Fruit fly (Drosophila melanogaster): ENCODE measurements around the gene CG10097.

Gene CG10097

DNA sequence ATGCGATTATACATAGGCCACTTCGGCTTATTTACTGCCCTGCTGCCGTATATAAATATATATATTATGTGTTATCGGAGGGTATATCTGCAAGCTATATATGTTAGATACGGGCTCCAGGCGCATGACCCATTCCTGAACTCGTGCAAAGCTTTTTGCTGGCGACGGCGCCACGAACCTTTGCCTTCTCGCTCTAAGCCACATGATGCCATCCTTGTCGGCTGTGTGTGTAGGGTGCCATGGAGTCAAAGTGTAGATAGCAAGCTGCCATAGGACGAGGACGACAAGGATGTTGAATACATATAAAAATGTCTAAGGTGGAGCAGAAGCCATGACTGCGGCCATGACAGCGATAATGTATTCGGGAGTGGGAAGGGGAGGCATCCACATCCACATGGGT is 48.1 kb downstream of the CG10097 start:
- TF ChIP-seq acj6 (GFP tag; optimal IDR thresholded peaks at IDR 0.05), result no peak
- TF ChIP-seq svp (GFP tag), result peak; percentile 28

DNA sequence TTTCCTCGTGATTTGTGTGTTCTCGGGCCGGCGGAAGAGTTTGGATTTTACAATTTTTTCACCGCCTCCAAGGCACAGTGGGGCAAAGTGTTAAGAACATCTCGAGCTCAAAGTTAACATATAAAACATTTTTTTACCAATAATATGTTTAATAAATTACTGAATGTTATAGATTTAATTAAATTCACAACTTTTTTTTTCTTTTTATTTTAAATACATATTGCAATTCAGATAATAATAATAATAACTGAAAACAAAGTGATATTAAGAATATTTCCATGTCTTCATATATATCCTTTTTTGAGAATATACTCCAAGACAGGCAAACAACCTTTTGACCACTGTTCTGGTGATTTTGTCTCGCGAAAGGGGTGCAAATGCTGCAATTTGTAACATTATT is 49.8 kb downstream of the CG10097 start:
- peak; percentile 3 for TF ChIP-seq svp (GFP tag)
- TF ChIP-seq CG11294 (GFP tag; IDR thresholded peaks at IDR 0.05), result no peak

DNA sequence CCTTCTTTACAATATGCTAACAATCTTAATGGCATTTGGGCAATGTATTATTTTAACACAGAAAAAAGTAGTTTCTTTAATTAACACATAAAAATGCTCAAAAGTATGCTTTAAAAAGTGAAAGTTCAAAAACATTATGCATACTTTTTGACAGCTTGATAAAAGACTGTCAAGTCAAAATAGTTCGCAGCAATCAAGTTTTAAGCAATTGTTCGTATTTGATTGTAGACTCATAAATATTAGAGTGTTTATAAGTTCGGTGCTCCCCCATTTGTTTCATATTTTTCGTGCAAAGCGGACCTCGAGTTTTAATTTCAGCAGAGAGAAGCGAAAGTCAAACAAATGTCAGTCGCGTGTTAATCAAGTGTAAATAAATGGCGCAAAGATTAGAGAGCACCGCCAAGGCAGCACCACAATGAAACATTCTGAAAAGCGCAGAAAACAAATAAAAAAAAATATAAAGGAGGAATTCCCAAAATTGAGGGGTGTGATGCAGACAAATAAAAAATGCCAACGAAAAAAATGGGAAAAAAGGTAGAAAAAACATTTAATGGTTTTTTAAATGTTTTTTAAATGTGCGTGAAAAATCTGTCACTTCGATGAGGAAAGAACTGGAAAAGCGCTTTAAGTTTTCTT is 50.7 kb downstream of the CG10097 start:
- peak; percentile 85 for TF ChIP-seq svp (GFP tag)
- peak; percentile 51 for TF ChIP-seq esn (GFP tag; optimal IDR thresholded peaks at IDR 0.05)
- peak; percentile 68 for TF ChIP-seq Eip78C (GFP tag)
- TF ChIP-seq Ets21C (GFP tag; optimal IDR thresholded peaks at IDR 0.05), result peak; percentile 36
- TF ChIP-seq CG3032 (tag; optimal IDR thresholded peaks at IDR 0.05), result no peak
- TF ChIP-seq Met (GFP tag; optimal IDR thresholded peaks at IDR 0.05), result peak; percentile 50
- no peak for TF ChIP-seq CG9139 (GFP tag; optimal IDR thresholded peaks at IDR 0.05)
- no peak for TF ChIP-seq CG6808 (GFP tag; optimal IDR thresholded peaks at IDR 0.05)
- TF ChIP-seq lz (GFP tag; optimal IDR thresholded peaks at IDR 0.05), result peak; percentile 24
- TF ChIP-seq CG6792 (GFP tag; optimal IDR thresholded peaks at IDR 0.05), result no peak
- peak; percentile 15 for TF ChIP-seq Sox102F (GFP tag; optimal IDR thresholded peaks at IDR 0.05)
- peak; percentile 45 for TF ChIP-seq topi (GFP tag; optimal IDR thresholded peaks at IDR 0.05)
- TF ChIP-seq Blimp-1 (GFP tag; optimal IDR thresholded peaks at IDR 0.05), result peak; percentile 15
- TF ChIP-seq salr (GFP tag; optimal IDR thresholded peaks at IDR 0.05), result no peak
- TF ChIP-seq CG8632 (GFP tag; optimal IDR thresholded peaks at IDR 0.05), result no peak
- TF ChIP-seq Smox (GFP tag; optimal IDR thresholded peaks at IDR 0.05), result peak; percentile 18
- peak; percentile 30 for TF ChIP-seq cyc (GFP tag; optimal IDR thresholded peaks at IDR 0.05)
- TF ChIP-seq Hr39 (GFP tag; optimal IDR thresholded peaks at IDR 0.05), result peak; percentile 50
- TF ChIP-seq acj6 (GFP tag; optimal IDR thresholded peaks at IDR 0.05), result no peak
- TF ChIP-seq fd85E (GFP tag; optimal IDR thresholded peaks at IDR 0.05), result no peak
- TF ChIP-seq CG31627 (GFP tag; optimal IDR thresholded peaks at IDR 0.05), result peak; percentile 49

DNA sequence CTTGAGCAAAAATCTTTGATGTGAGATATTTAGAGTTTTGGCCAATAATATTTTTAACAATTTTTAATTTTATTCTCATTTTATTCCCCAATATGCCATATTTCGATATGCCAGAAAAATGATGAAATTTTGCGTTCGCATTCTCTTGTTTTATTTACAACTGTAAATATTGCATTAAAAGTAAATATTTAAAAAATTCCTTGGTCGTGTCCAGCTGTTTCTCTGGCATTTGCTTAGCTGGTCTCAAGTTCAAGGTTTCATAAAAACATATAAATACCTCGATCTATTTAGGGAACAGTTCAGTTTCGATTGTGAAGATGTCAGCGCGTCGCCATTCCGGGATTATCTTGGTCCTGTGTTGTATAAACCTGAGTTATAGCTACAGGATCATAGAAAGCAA is 54.4 kb downstream of the CG10097 start, which contains the start of gene Sgsf:
Gene Sgsf, plus strand, starts transcription at position 301 of the 400 bp plus-strand sequence.
- TF ChIP-seq vri (GFP tag; optimal IDR thresholded peaks at IDR 0.05) (peak; percentile 30), CG11902 (GFP tag; optimal IDR thresholded peaks at IDR 0.05) (no peak)
